Fruit fly (Drosophila melanogaster): ENCODE results near the gene CG7071.

DNA sequence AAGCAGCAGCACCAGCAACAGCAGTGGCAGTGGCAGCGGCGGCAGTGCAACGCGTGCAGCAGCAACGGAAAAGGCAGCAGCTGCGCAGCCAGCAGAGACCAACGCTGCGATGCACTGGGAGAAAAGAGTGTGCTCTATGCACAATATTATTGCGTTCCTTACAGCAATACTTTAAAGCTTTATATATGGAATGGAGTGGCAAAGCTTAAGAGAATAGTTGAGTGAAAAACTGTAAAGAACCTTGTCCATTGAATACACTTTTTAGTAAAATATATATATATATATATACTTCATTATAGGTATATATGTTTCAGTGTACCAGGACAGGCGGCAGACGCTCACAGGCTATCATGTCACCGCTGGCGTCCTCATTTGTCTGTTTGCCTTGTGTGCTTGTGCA lies 37.7 kb upstream of the CG7071 start:
- TF ChIP-seq dsx (GFP tag; optimal IDR thresholded peaks at IDR 0.05; ENCODE audit: poor library complexity, severe bottlenecking) (peak; percentile 69), cyc (GFP tag; optimal IDR thresholded peaks at IDR 0.05) (no peak), Hr39 (GFP tag; optimal IDR thresholded peaks at IDR 0.05) (peak; percentile 6)

Data from whole organism, prepupa.